Worm (Caenorhabditis elegans) whole organism, dauer: Measurements from ENCODE around the gene str-206.

ENCODE experiments used
- unc-62 ChIP-seq: sonication (generic microtip); optimal IDR thresholded peaks from 2 replicates; lab custom pipeline; 2017; ENCODE audit warnings: missing biosample characterization, missing genetic modification reagents, missing genetic modification characterization

The str-206 gene

ce11 chrV:6223315-6224018 lies 5.5 kb downstream of the str-206 start:
- no peak for TF ChIP-seq unc-62 (GFP tag; lab: Kevin White, UChicago)

ce11 chrV:6224019-6224335 lies 6.0 kb downstream of the str-206 start:
- no peak for TF ChIP-seq unc-62 (GFP tag; lab: Kevin White, UChicago)

DNA sequence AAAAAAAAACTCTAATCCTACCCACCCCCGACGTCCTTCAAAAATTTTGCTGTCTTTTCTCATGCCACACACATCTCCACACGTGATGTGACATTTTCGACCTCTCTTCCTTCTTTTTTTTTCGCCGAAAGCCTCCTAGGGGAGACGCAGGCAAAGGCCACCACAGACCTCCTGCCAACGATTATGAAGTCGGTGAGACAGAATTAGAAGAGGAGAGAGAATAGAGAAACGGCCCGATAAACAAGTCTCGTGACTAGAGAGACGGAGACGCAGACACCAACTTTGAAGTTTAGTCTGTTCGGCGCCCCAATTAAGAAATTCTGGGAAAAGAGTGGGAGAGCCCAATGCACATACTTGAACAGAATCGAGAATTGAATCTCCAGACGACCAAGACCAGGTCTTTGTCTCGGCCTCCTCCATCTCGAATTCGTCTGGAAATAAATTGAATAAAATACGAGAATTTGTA lies 6.6 kb downstream of the str-206 start:
- no peak for TF ChIP-seq unc-62 (GFP tag; lab: Kevin White, UChicago)

DNA sequence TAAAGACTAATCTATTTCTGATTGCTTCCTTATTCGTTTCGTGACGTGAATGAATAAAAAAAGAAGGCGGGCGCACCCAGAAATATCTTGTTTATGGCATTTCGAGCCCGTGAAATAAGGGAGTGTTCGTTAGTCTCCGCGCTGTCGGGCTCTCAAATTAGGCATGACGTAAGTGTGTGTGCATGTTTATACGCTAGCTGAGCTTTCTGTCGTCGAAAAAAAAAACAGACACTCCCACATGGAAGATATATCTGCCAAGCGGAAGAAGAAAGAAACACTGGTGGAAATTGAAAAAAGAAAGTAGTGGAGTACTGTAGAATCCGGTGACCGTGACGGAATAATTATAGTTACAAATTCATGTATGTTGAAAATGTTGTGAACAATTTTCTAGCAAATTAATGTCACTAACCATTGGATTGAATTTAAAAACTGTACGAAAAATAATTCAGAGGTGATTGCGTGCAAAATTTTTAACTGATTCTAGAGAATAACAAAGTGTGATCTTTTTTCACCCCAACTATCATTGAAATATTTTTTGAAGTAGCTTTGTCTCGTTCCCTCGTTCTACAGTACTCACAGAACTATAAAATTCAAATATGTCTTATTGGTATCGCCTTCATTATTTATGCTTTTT lies 7.2 kb downstream of the str-206 start:
- no peak for TF ChIP-seq unc-62 (GFP tag; lab: Kevin White, UChicago)

ce11 chrV:6225745-6226528 lies 8.0 kb downstream of the str-206 start:
- TF ChIP-seq unc-62 (GFP tag; lab: Kevin White, UChicago): no peak

ce11 chrV:6226530-6227125 lies 8.7 kb downstream of the str-206 start, which contains the start of gene W06H8.6:
Gene W06H8.6 (minus strand): TSS chrV:6227010.
- no peak for TF ChIP-seq unc-62 (GFP tag; lab: Kevin White, UChicago)

- no peak for TF ChIP-seq unc-62 (GFP tag; lab: Kevin White, UChicago)
These were observed 9.7 kb downstream of the str-206 start for ce11 chrV:6227326-6228246.

- TF ChIP-seq unc-62 (GFP tag; lab: Kevin White, UChicago): no peak
These were observed 10.5 kb downstream of the str-206 start for ce11 chrV:6228400-6228895.

- no peak for TF ChIP-seq unc-62 (GFP tag; lab: Kevin White, UChicago)
These were observed 11.1 kb downstream of the str-206 start for ce11 chrV:6228920-6229456.

DNA sequence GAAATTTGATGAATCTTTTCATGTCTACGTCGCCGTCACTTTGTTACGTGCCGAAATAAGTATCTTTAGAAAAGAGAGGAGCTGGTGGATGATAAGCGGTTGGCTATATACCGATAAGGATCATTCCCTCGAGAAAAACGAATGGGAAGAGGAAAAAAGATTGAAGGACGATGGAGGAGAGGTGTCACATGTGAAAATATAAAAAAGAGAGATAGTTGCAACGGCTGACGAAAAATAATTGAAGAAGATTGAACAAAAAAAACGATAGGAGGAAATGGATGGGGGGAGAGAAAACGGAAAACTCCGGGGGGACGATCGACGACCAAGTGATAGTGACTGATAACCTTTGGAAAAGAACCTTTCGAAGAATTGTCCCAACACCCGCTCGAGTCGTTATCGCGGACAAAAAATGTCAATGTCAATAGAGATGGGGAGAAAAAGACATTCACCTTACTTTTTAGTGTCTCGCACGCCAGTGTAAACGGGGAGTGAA lies 11.6 kb downstream of the str-206 start:
- TF ChIP-seq unc-62 (GFP tag; lab: Kevin White, UChicago): no peak

DNA sequence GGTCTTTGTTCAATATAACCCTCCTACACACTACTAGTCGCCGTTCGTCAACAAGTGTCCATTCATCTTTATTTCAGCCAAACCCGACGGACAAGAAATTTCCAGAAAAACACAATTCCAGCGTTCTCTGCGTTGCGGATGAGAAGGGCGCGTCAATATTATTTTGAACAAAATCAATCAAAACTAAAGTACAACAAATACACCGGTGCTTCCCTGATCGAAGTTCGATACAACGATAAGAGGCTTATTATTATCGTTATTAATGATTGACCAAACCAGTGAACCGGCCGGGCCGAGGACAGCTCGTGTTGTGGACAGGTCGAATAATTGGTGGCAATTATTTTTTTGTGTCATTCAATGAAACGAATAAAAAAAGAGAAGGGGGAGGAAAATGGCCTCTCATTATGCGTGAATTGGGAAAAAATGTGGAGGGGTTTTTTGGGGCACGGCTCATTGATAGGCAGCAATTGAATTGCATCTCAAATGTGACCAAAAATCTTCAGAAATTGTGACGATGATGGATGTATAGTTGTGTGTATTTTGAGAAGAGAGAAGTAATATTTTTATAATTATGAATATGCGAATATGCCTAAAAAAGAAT lies 12.8 kb downstream of the str-206 start:
- no peak for TF ChIP-seq unc-62 (GFP tag; lab: Kevin White, UChicago)

- TF ChIP-seq unc-62 (GFP tag; lab: Kevin White, UChicago): no peak
These were observed 14.0 kb downstream of the str-206 start for ce11 chrV:6231902-6232340.

- no peak for TF ChIP-seq unc-62 (GFP tag; lab: Kevin White, UChicago)
These were observed 15.0 kb downstream of the str-206 start for ce11 chrV:6232886-6233285.

ce11 chrV:6233952-6234351 lies 16.0 kb downstream of the str-206 start:
- no peak for TF ChIP-seq unc-62 (GFP tag; lab: Kevin White, UChicago)
